Fruit fly (Drosophila melanogaster): ENCODE results near the gene CG10514.

dm6 chr3R:25295320-25296020 is 15.8 kb upstream of the CG10514 start, which contains the start of gene CG31102:
- no peak for TF ChIP-seq Abd-B (GFP tag; optimal IDR thresholded peaks at IDR 0.05)
- TF ChIP-seq foxo (GFP tag; optimal IDR thresholded peaks at IDR 0.05), result no peak
- TF ChIP-seq HLH106 (tag; optimal IDR thresholded peaks at IDR 0.05), result no peak
- TF ChIP-seq dmrt93B (GFP tag; optimal IDR thresholded peaks at IDR 0.05), result no peak
- no peak for TF ChIP-seq Myc (optimal IDR thresholded peaks at IDR 0.05)
- peak; percentile 39 for TF ChIP-seq fru (GFP tag; optimal IDR thresholded peaks at IDR 0.05)
- no peak for TF ChIP-seq tai (GFP tag; optimal IDR thresholded peaks at IDR 0.05)
- TF ChIP-seq usp (GFP tag; optimal IDR thresholded peaks at IDR 0.05), result no peak
- no peak for TF ChIP-seq Rel (GFP tag; optimal IDR thresholded peaks at IDR 0.05)
- TF ChIP-seq Rel (tag; optimal IDR thresholded peaks at IDR 0.05), result peak; percentile 84
- no peak for TF ChIP-seq CG9705 (GFP tag; optimal IDR thresholded peaks at IDR 0.05)
- no peak for TF ChIP-seq dsf (GFP tag; optimal IDR thresholded peaks at IDR 0.05; ENCODE audit: borderline replicate concordance)
- peak; percentile 93 for TF ChIP-seq h (GFP tag; optimal IDR thresholded peaks at IDR 0.05)
- TF ChIP-seq Hnf4 (GFP tag; optimal IDR thresholded peaks at IDR 0.05), result peak; percentile 40
- TF ChIP-seq GATAd (GFP tag; optimal IDR thresholded peaks at IDR 0.05), result no peak
